Worm (Caenorhabditis elegans) whole organism, early embryonic: Measurements from ENCODE around the gene R05H11.2.
A peak's percentile ranks its signal among the peaks of the same experiment; 100 is the strongest.

ENCODE experiments used
- B0310.2 ChIP-seq: sonication (generic microtip); optimal IDR thresholded peaks from 2 replicates; lab custom pipeline; 2016; ENCODE audit warnings: mild to moderate bottlenecking, missing genetic modification characterization, missing compliant biosample characterization
- F13C5.2 ChIP-seq: sonication (generic microtip); optimal IDR thresholded peaks from 2 replicates; lab custom pipeline; 2017; ENCODE audit warnings: mild to moderate bottlenecking, missing genetic modification characterization, inconsistent platforms, missing compliant biosample characterization
- aly-1 ChIP-seq: sonication (generic microtip); optimal IDR thresholded peaks from 2 replicates; lab custom pipeline; 2016; ENCODE audit warnings: missing genetic modification characterization, missing compliant biosample characterization
- ama-1 ChIP-seq: fragments of 150-350 bp; optimal IDR thresholded peaks from 2 replicates; lab custom pipeline; 2014
- ceh-13 ChIP-seq: fragments of 200-800 bp; sonication (Bioruptor generic); optimal IDR thresholded peaks from 2 replicates; lab custom pipeline; 2018; ENCODE audit warnings: mild to moderate bottlenecking, missing genetic modification characterization, missing compliant biosample characterization
- ceh-36 ChIP-seq: sonication (generic microtip); optimal IDR thresholded peaks from 2 replicates; lab custom pipeline; 2016; ENCODE audit warnings: missing genetic modification characterization, inconsistent platforms, missing compliant biosample characterization
- ets-7 ChIP-seq: sonication (generic microtip); optimal IDR thresholded peaks from 2 replicates; lab custom pipeline; 2016; ENCODE audit warnings: missing genotype, missing genetic modification characterization, missing compliant biosample characterization
- flt-1 ChIP-seq: fragments of 200-800 bp; sonication (Bioruptor generic); IDR thresholded peaks from 2 replicates; pipeline ENCODE4 v1.3.6; 2022; ENCODE audit warnings: missing genetic modification characterization, missing compliant biosample characterization
- hmbx-1 ChIP-seq: sonication (generic microtip); optimal IDR thresholded peaks from 2 replicates; lab custom pipeline; 2016; ENCODE audit warnings: mild to moderate bottlenecking, missing genetic modification characterization, missing compliant biosample characterization
- hmg-4 ChIP-seq: fragments of 200-800 bp; sonication (Bioruptor generic); optimal IDR thresholded peaks from 2 replicates; lab custom pipeline; 2018; ENCODE audit warnings: mild to moderate bottlenecking, missing genetic modification characterization, missing compliant biosample characterization
- hnd-1 ChIP-seq: sonication (generic microtip); optimal IDR thresholded peaks from 2 replicates; lab custom pipeline; 2016; ENCODE audit warnings: missing genetic modification characterization, missing compliant biosample characterization
- pes-1 ChIP-seq: fragments of 200-800 bp; sonication (Bioruptor generic); IDR thresholded peaks from 2 replicates; pipeline ENCODE4 v1.3.6; 2022; ENCODE audit warnings: missing genetic modification reagents, missing genetic modification characterization, missing compliant biosample characterization
- scrt-1 ChIP-seq: fragments of 200-800 bp; sonication (Bioruptor generic); IDR thresholded peaks from 2 replicates; pipeline ENCODE4 v1.3.6; 2022; ENCODE audit warnings: missing genetic modification characterization, missing compliant biosample characterization
- sea-1 ChIP-seq: fragments of 200-800 bp; sonication (Bioruptor generic); conservative IDR thresholded peaks from 2 replicates; pipeline ENCODE4 v1.3.6; 2022; ENCODE audit warnings: missing genetic modification characterization, missing compliant biosample characterization
- tbx-11 ChIP-seq: fragments of 200-800 bp; sonication (Bioruptor generic); IDR thresholded peaks from 2 replicates; pipeline ENCODE4 v1.3.6; 2022; ENCODE audit warnings: missing genetic modification characterization, missing compliant biosample characterization
- tbx-37 ChIP-seq: fragments of 200-800 bp; sonication (Bioruptor generic); conservative IDR thresholded peaks from 2 replicates; pipeline ENCODE4 v1.3.6; 2022; ENCODE audit warnings: missing genetic modification reagents, missing genetic modification characterization, missing compliant biosample characterization
- tra-4 ChIP-seq: sonication (generic microtip); optimal IDR thresholded peaks from 2 replicates; lab custom pipeline; 2017; ENCODE audit warnings: missing genetic modification characterization, missing compliant biosample characterization

R05H11.2 gene

DNA sequence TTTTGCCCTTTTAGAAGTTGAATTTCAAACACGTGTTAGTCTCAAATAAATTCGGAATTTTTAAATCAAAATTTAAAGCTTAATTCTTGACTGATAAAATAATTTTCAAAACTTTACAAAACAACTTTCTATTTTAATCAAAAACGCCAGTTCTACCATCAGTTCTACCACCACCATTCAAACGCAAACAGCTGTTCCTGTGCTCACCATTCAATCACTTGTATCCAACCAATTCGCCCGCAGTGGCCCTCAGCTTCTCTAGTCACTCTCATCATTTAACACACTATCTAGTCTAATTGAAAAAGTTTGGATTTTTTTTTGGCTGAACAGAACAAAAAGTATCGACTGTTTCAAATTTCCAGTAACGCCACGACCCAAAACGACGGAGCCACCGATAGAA lies 24.7 kb downstream of the R05H11.2 start:
- TF ChIP-seq hnd-1 (tag; lab: Kevin White, UChicago) (no peak), F13C5.2 (tag; lab: Kevin White, UChicago) (no peak), hmg-4 (GFP tag; lab: Kevin White, UChicago) (no peak), B0310.2 (no peak), flt-1 (no peak), pes-1 (GFP tag; lab: Robert Waterston, UW) (no peak), tra-4 (tag; lab: Kevin White, UChicago) (no peak), ceh-13 (no peak), scrt-1 (GFP tag; lab: Robert Waterston, UW) (no peak), sea-1 (GFP tag; lab: Robert Waterston, UW) (no peak), tbx-11 (GFP tag; lab: Robert Waterston, UW) (no peak), tbx-37 (GFP tag; lab: Robert Waterston, UW) (no peak), ceh-36 (tag; lab: Kevin White, UChicago) (no peak), hmbx-1 (tag; lab: Kevin White, UChicago) (no peak), aly-1 (tag; lab: Kevin White, UChicago) (no peak), ets-7 (tag; lab: Kevin White, UChicago) (no peak)

DNA sequence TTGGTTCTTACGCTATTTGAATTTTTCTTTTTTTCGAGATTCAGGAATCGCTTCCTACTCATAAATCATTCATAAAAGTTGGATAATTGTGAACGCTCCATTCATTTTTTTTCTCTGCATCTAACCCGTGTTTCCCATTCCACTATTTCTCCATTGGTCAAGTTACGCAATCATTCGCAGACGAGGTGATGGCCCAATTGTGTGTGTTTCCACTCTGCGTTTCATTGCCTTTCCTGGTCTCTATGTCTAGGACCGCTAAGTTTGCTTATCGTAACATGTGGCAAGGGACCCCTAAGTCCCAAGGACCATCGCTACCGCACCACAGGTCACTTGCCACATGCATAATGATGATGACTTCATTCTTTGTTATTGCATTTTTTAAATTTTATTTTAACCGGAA lies 28.0 kb downstream of the R05H11.2 start:
- TF ChIP-seq tbx-11 (GFP tag; lab: Robert Waterston, UW) (no peak), flt-1 (no peak), ceh-36 (tag; lab: Kevin White, UChicago) (no peak), ama-1 (no peak), F13C5.2 (tag; lab: Kevin White, UChicago) (no peak), aly-1 (tag; lab: Kevin White, UChicago) (no peak), ets-7 (tag; lab: Kevin White, UChicago) (no peak), tbx-37 (GFP tag; lab: Robert Waterston, UW) (no peak), ceh-13 (no peak), tra-4 (tag; lab: Kevin White, UChicago) (no peak), hmg-4 (GFP tag; lab: Kevin White, UChicago) (no peak), hmbx-1 (tag; lab: Kevin White, UChicago) (no peak), B0310.2 (no peak), hnd-1 (tag; lab: Kevin White, UChicago) (no peak), scrt-1 (GFP tag; lab: Robert Waterston, UW) (no peak), sea-1 (GFP tag; lab: Robert Waterston, UW) (no peak)

DNA sequence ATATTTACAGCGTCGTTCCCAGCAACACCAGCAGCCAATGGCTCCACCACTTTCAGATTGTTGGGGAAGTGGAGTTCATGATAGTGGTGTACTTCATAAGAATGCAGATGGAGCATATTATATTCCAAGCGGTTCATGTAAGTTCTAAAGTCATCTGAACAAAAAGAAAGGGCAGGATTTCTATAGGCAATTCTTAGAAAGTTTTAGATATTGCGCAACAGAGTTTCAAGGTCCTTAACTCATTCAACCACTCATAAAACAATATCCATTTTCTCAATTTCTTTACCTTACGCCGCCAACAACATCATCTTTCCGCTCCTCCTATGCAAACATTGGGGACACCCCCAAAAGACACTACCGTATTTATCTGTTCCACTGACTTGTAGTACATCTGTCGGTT lies 33.2 kb downstream of the R05H11.2 start:
- TF ChIP-seq tbx-37 (GFP tag; lab: Robert Waterston, UW) (no peak), B0310.2 (no peak), pes-1 (GFP tag; lab: Robert Waterston, UW) (0 out of 2 replicates have a peak, but pooled peaks have one; percentile 28)

DNA sequence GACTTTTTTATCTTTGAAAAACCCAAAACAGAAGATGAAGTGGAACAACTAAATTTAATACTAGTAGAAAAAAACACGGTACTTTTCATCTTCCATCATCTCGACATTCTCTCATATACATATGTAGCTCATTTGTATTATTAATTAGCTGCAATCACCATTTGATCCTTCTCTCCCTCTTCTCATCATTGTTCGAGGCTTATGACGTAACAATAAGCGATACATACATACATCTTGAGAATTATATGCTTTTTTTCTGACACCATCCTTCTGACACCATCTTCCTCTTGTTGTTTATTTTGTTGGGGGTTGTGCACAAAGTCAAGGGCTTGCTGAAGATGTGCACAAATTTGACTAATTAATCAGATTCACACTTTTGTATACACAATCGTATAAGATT lies 39.2 kb downstream of the R05H11.2 start:
- TF ChIP-seq ceh-13 (no peak), ets-7 (tag; lab: Kevin White, UChicago) (no peak), tra-4 (tag; lab: Kevin White, UChicago) (no peak), aly-1 (tag; lab: Kevin White, UChicago) (no peak), hmbx-1 (tag; lab: Kevin White, UChicago) (no peak), ceh-36 (tag; lab: Kevin White, UChicago) (no peak), sea-1 (GFP tag; lab: Robert Waterston, UW) (no peak), tbx-37 (GFP tag; lab: Robert Waterston, UW) (no peak), ama-1 (no peak), F13C5.2 (tag; lab: Kevin White, UChicago) (no peak), scrt-1 (GFP tag; lab: Robert Waterston, UW) (no peak), hnd-1 (tag; lab: Kevin White, UChicago) (no peak), pes-1 (GFP tag; lab: Robert Waterston, UW) (no peak), B0310.2 (no peak), hmg-4 (GFP tag; lab: Kevin White, UChicago) (no peak), tbx-11 (GFP tag; lab: Robert Waterston, UW) (no peak), flt-1 (no peak)

DNA sequence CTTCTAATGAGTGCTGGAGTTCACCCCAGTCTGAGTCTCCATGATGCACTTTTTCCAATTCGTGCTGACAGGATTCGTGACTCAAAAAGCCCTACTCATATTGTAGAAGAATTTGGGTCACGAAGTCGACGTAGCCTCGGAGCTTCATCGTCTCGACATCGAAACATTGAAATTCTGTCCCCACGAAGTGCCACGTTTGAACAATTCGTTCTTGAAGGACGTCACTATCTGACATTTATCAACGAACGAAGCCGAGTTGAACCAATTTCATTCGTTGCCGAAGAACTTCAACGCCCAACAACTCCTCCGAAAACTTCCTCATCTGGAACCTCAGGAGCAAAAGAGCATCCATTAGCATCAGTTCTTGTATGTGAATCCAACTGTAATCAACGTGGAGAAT lies 41.0 kb downstream of the R05H11.2 start:
- TF ChIP-seq pes-1 (GFP tag; lab: Robert Waterston, UW), result no peak
- no peak for TF ChIP-seq ets-7 (tag; lab: Kevin White, UChicago)
- TF ChIP-seq tbx-37 (GFP tag; lab: Robert Waterston, UW), result no peak
- TF ChIP-seq aly-1 (tag; lab: Kevin White, UChicago), result no peak
- no peak for TF ChIP-seq sea-1 (GFP tag; lab: Robert Waterston, UW)
- no peak for TF ChIP-seq flt-1
- no peak for TF ChIP-seq hmg-4 (GFP tag; lab: Kevin White, UChicago)
- TF ChIP-seq hnd-1 (tag; lab: Kevin White, UChicago), result no peak
- TF ChIP-seq hmbx-1 (tag; lab: Kevin White, UChicago), result no peak
- TF ChIP-seq ceh-36 (tag; lab: Kevin White, UChicago), result no peak
- no peak for TF ChIP-seq ceh-13
- no peak for TF ChIP-seq F13C5.2 (tag; lab: Kevin White, UChicago)
- no peak for TF ChIP-seq tra-4 (tag; lab: Kevin White, UChicago)
- TF ChIP-seq tbx-11 (GFP tag; lab: Robert Waterston, UW), result no peak
- no peak for TF ChIP-seq scrt-1 (GFP tag; lab: Robert Waterston, UW)

DNA sequence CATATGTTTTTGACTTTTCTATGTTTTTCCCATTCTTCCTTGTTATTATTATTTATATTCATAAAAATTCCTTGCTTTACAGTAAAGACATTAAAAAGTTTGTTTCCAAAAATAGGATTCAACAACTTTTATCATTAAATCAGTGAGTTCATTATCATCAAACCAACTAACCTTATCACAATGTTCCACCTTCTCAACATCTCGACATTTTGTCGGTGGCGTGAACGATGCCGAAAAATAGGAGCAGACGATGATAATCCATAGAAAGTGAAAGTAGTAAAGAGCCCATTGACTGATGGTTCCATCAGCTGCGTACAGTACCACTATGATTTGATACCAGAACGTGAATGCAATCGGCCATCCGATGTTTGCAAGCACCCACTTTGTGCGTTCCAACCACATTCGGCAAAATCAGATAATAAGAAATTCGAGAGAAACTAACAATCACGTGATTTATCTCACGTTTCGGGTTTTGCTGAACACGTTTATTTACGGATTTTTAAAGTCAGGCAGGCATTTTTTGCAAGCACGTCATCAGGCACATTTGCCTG lies 50.6 kb downstream of the R05H11.2 start, which contains the start of gene dhhc-5:
Gene dhhc-5 (minus strand): TSS at position 406 of the 551 bp plus-strand sequence.
- TF ChIP-seq hnd-1 (tag; lab: Kevin White, UChicago) (no peak), flt-1 (no peak), ceh-36 (tag; lab: Kevin White, UChicago) (no peak)
